Worm (Caenorhabditis elegans): ENCODE results near the gene ZK637.4.

Gene ZK637.4

DNA sequence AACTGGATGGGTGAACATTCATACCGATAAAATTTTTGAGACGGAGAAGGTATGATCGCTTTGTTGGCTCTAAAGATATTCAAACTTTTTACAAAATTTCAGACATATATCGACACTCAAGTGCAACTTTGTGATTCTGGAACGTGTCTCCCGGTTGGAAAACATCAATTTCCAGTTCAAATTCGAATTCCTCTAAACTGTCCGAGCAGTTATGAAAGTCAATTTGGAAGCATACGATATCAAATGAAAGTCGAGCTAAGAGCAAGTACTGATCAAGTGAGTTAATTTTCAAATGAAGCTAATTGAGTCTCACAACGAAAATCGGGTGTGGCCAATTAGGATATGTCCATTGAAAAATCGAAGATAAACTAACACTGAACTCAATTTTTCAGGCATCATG, 40.8 kb downstream of the ZK637.4 start:
- no peak for TF ChIP-seq mab-5 (tag; optimal IDR thresholded peaks at IDR 0.05)
- TF ChIP-seq drap-1 (GFP tag; optimal IDR thresholded peaks at IDR 0.05) = no peak
- no peak for TF ChIP-seq M03D4.4 (tag; optimal IDR thresholded peaks at IDR 0.05)
- no peak for TF ChIP-seq ham-2 (GFP tag; optimal IDR thresholded peaks at IDR 0.05)
- TF ChIP-seq zip-8 (tag; optimal IDR thresholded peaks at IDR 0.05) = no peak
- TF ChIP-seq ceh-39 (tag; optimal IDR thresholded peaks at IDR 0.05) = no peak
- no peak for TF ChIP-seq nhr-28 (tag; optimal IDR thresholded peaks at IDR 0.05)
- no peak for TF ChIP-seq nhr-237 (tag; optimal IDR thresholded peaks at IDR 0.05)
- TF ChIP-seq hlh-1 (tag; optimal IDR thresholded peaks at IDR 0.05) = no peak
- TF ChIP-seq elt-1 (tag; optimal IDR thresholded peaks at IDR 0.05; ENCODE audit: borderline replicate concordance, insufficient read depth) = no peak
- no peak for TF ChIP-seq bed-3 (GFP tag; optimal IDR thresholded peaks at IDR 0.05)
- TF ChIP-seq ztf-11 (tag; optimal IDR thresholded peaks at IDR 0.05) = no peak
- no peak for TF ChIP-seq cnd-1 (tag; optimal IDR thresholded peaks at IDR 0.05)
- no peak for TF ChIP-seq ceh-43 (GFP tag; optimal IDR thresholded peaks at IDR 0.05)

DNA sequence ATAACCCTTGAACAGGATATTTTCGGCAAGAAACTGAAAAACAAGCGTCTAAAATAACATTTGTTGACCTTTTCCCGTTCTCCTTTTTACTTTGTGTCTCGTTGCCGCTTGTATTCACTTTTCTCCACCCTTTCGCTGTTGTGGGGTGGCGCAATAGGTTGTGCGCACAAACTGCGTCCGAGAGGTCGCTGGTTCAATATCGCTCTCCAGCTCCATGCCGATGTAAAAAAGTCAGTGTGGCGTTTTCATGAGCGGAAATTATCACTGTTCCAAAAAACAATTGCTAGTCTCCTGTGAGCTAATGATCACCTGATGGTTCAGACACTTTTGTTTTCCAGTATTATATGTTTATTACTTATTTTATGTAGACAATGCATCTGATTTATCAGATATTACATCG, 44.0 kb downstream of the ZK637.4 start:
- TF ChIP-seq tbx-8 (GFP tag; optimal IDR thresholded peaks at IDR 0.05) (peak; percentile 70), flh-1 (GFP tag; optimal IDR thresholded peaks at IDR 0.05) (peak; percentile 84), lin-13 (tag; optimal IDR thresholded peaks at IDR 0.05) (peak; percentile 34), ham-2 (GFP tag; optimal IDR thresholded peaks at IDR 0.05) (peak; percentile 94), lsy-2 (tag; optimal IDR thresholded peaks at IDR 0.05) (peak; percentile 17), nhr-237 (tag; optimal IDR thresholded peaks at IDR 0.05) (peak; percentile 21), snpc-4 (tag; optimal IDR thresholded peaks at IDR 0.05) (no peak), pha-4 (tag; optimal IDR thresholded peaks at IDR 0.05) (peak; percentile 69), mls-2 (tag; optimal IDR thresholded peaks at IDR 0.05) (peak; percentile 97), nhr-76 (tag; optimal IDR thresholded peaks at IDR 0.05) (no peak), elt-1 (tag; optimal IDR thresholded peaks at IDR 0.05; ENCODE audit: borderline replicate concordance, insufficient read depth) (peak; percentile 28), ztf-11 (tag; optimal IDR thresholded peaks at IDR 0.05) (peak; percentile 42), cnd-1 (tag; optimal IDR thresholded peaks at IDR 0.05) (peak; percentile 96), nhr-2 (tag; optimal IDR thresholded peaks at IDR 0.05) (no peak), nhr-28 (tag; optimal IDR thresholded peaks at IDR 0.05) (peak; percentile 50), ceh-83 (GFP tag; optimal IDR thresholded peaks at IDR 0.05) (peak; percentile 53), nhr-12 (tag; optimal IDR thresholded peaks at IDR 0.05) (no peak), unc-39 (tag; optimal IDR thresholded peaks at IDR 0.05) (peak; percentile 66), drap-1 (GFP tag; optimal IDR thresholded peaks at IDR 0.05) (peak; percentile 95), M03D4.4 (tag; optimal IDR thresholded peaks at IDR 0.05) (peak; percentile 96), sem-2 (GFP tag; optimal IDR thresholded peaks at IDR 0.05) (peak; percentile 86), unc-62 (GFP tag; optimal IDR thresholded peaks at IDR 0.05) (peak; percentile 50), mep-1 (tag; optimal IDR thresholded peaks at IDR 0.05) (no peak), elt-3 (tag; optimal IDR thresholded peaks at IDR 0.05) (peak; percentile 45), ces-1 (GFP tag; optimal IDR thresholded peaks at IDR 0.05) (no peak), ceh-39 (tag; optimal IDR thresholded peaks at IDR 0.05) (peak; percentile 31), hlh-1 (tag; optimal IDR thresholded peaks at IDR 0.05) (peak; percentile 62), ceh-43 (GFP tag; optimal IDR thresholded peaks at IDR 0.05) (peak; percentile 89), bed-3 (GFP tag; optimal IDR thresholded peaks at IDR 0.05) (peak; percentile 77), unc-120 (tag; optimal IDR thresholded peaks at IDR 0.05; ENCODE audit: poor library complexity, severe bottlenecking) (peak; percentile 88), sptf-1 (tag; optimal IDR thresholded peaks at IDR 0.05) (peak; percentile 96), mab-5 (tag; optimal IDR thresholded peaks at IDR 0.05) (no peak), blmp-1 (tag; optimal IDR thresholded peaks at IDR 0.05) (no peak), zip-8 (tag; optimal IDR thresholded peaks at IDR 0.05) (peak; percentile 29), lin-32 (GFP tag; optimal IDR thresholded peaks at IDR 0.05) (peak; percentile 93)

Data from whole organism, mixed stage, embryonic.